Worm (Caenorhabditis elegans) whole organism, L4/young adult: Measurements from ENCODE around the gene F46G10.4.

Source experiments
- dao-5 ChIP-seq: sonication (generic microtip); optimal IDR thresholded peaks from 2 replicates; lab custom pipeline; 2016; ENCODE audit warnings: missing genotype, missing genetic modification characterization, moderate library complexity, missing compliant biosample characterization
- him-1 ChIP-seq: sonication (generic microtip); optimal IDR thresholded peaks from 2 replicates; lab custom pipeline; 2016; ENCODE audit warnings: missing genotype, missing genetic modification reagents, missing genetic modification characterization, missing compliant biosample characterization

ce11 chrX:13328034-13328433, 5.8 kb upstream of the F46G10.4 start, which contains the start of gene sir-2.2:
- TF ChIP-seq him-1 (no peak), dao-5 (tag; lab: Kevin White, UChicago) (no peak)
